Fruit fly (Drosophila melanogaster) whole organism, embryonic: ENCODE results near the gene CG1998.

ENCODE experiments used
- Atf6 ChIP-seq: fragments of 200-800 bp; sonication (Bioruptor generic); IDR thresholded peaks from 2 replicates; pipeline ENCODE4 v1.3.6; 2022; ENCODE audit warnings: missing biosample characterization, missing genetic modification characterization
- Awh ChIP-seq: fragments of 200-800 bp; sonication (Bioruptor generic); IDR thresholded peaks from 2 replicates; pipeline ENCODE4, ENCODE4 v1.3.6; 2022; ENCODE audit warnings: missing biosample characterization, missing genetic modification characterization
- CG1024 ChIP-seq: fragments of 200-800 bp; sonication (Bioruptor generic); IDR thresholded peaks from 2 replicates; pipeline ENCODE4 v1.3.6; 2022; ENCODE audit warnings: missing biosample characterization, missing genetic modification characterization
- CG10462 ChIP-seq: fragments of 200-800 bp; sonication (Bioruptor generic); optimal IDR thresholded peaks from 2 replicates; lab custom pipeline; 2016; ENCODE audit warnings: missing biosample characterization, missing genetic modification characterization
- CG11398 ChIP-seq: fragments of 200-800 bp; sonication (Bioruptor generic); optimal IDR thresholded peaks from 2 replicates; lab custom pipeline; 2016; ENCODE audit warnings: missing biosample characterization, missing genetic modification characterization
- CG12236 ChIP-seq: fragments of 200-800 bp; sonication (Bioruptor generic); optimal IDR thresholded peaks from 2 replicates; lab custom pipeline; 2016; ENCODE audit warnings: missing biosample characterization, missing genetic modification characterization
- CG12744 ChIP-seq: fragments of 200-800 bp; sonication (Bioruptor generic); optimal IDR thresholded peaks from 2 replicates; lab custom pipeline; 2016; ENCODE audit warnings: missing biosample characterization, missing genetic modification characterization
- CG14050 ChIP-seq: fragments of 200-800 bp; sonication (Bioruptor generic); IDR thresholded peaks from 3 replicates; pipeline ENCODE4 v1.3.6; 2022; ENCODE audit warnings: missing biosample characterization, missing genetic modification characterization
- CG16779 ChIP-seq: fragments of 200-800 bp; sonication (Bioruptor generic); IDR thresholded peaks from 2 replicates; pipeline ENCODE4 v1.3.6; 2022; ENCODE audit warnings: missing biosample characterization, missing genetic modification characterization
- CG18011 ChIP-seq: fragments of 200-800 bp; sonication (Bioruptor generic); optimal IDR thresholded peaks from 2 replicates; lab custom pipeline; 2017; ENCODE audit warnings: missing biosample characterization, missing genetic modification characterization, mild to moderate bottlenecking, moderate library complexity, missing genotype
- CG2120 ChIP-seq: fragments of 200-800 bp; sonication (Bioruptor generic); optimal IDR thresholded peaks from 3 replicates; lab custom pipeline; 2016; ENCODE audit warnings: missing biosample characterization, missing genetic modification characterization
- CG30403 ChIP-seq: fragments of 200-800 bp; sonication (Bioruptor generic); optimal IDR thresholded peaks from 3 replicates; lab custom pipeline; 2016; ENCODE audit warnings: missing biosample characterization, missing genetic modification characterization
- CG3281 ChIP-seq: fragments of 200-800 bp; sonication (Bioruptor generic); optimal IDR thresholded peaks from 3 replicates; lab custom pipeline; 2017; ENCODE audit warnings: missing biosample characterization, mild to moderate bottlenecking, missing genetic modification characterization
- CG7271 ChIP-seq: fragments of 200-800 bp; sonication (Bioruptor generic); optimal IDR thresholded peaks from 2 replicates; lab custom pipeline; 2018; ENCODE audit warnings: missing biosample characterization, mild to moderate bottlenecking, missing genetic modification characterization, moderate library complexity
- CG7556 ChIP-seq: fragments of 200-800 bp; sonication (Bioruptor generic); optimal IDR thresholded peaks from 2 replicates; lab custom pipeline; 2017; ENCODE audit warnings: missing biosample characterization, mild to moderate bottlenecking, missing genetic modification characterization
- CG7786 ChIP-seq: fragments of 200-800 bp; sonication (Bioruptor generic); optimal IDR thresholded peaks from 2 replicates; lab custom pipeline; 2016; ENCODE audit warnings: missing biosample characterization, missing genetic modification characterization
- CG7963 ChIP-seq: fragments of 200-800 bp; sonication (Bioruptor generic); IDR thresholded peaks from 3 replicates; pipeline ENCODE4 v1.3.6; 2022; ENCODE audit warnings: missing biosample characterization, missing genetic modification characterization; ENCODE audit not compliant: partially characterized antibody
- CG9215 ChIP-seq: fragments of 200-800 bp; sonication (Bioruptor generic); IDR thresholded peaks from 2 replicates; pipeline ENCODE4 v1.3.6; 2022; ENCODE audit warnings: missing biosample characterization, missing genetic modification characterization
- CTCF ChIP-seq: fragments of 200-800 bp; sonication (Bioruptor generic); optimal IDR thresholded peaks from 2 replicates; lab custom pipeline; 2017; ENCODE audit warnings: missing biosample characterization, mild to moderate bottlenecking, missing genetic modification characterization, moderate library complexity
- CkIIα-i1 ChIP-seq: fragments of 200-800 bp; sonication (Bioruptor generic); IDR thresholded peaks from 2 replicates; pipeline ENCODE4 v1.3.6; 2022; ENCODE audit warnings: missing biosample characterization, missing genetic modification characterization
- D ChIP-seq, 2 experiments: fragments of 200-800 bp in 1 of 2; fragments of >200 bp in 1 of 2; sonication (Bioruptor generic) in 1 of 2; optimal IDR thresholded peaks; 2 replicates in 1 of 2; 3 replicates in 1 of 2; lab custom pipeline; 2017; ENCODE audit warnings: mild to moderate bottlenecking in 1 of 2, missing biosample characterization in 1 of 2, missing genetic modification characterization in 1 of 2, missing genetic modification reagents in 1 of 2
- D19B ChIP-seq: fragments of 200-800 bp; sonication (Bioruptor generic); optimal IDR thresholded peaks from 2 replicates; lab custom pipeline; 2017; ENCODE audit warnings: missing biosample characterization, mild to moderate bottlenecking, missing genetic modification characterization
- Fer3 ChIP-seq: fragments of 200-800 bp; sonication (Bioruptor generic); optimal IDR thresholded peaks from 2 replicates; lab custom pipeline; 2018; ENCODE audit warnings: missing biosample characterization, mild to moderate bottlenecking, missing genetic modification characterization, moderate library complexity
- Gsc ChIP-seq: fragments of 200-800 bp; sonication (Bioruptor generic); IDR thresholded peaks from 2 replicates; pipeline ENCODE4 v1.3.6; 2022; ENCODE audit warnings: missing biosample characterization, missing genetic modification characterization
- H2.0 ChIP-seq: fragments of 200-800 bp; sonication (Bioruptor generic); IDR thresholded peaks from 2 replicates; pipeline ENCODE4 v1.3.6; 2022; ENCODE audit warnings: missing biosample characterization, missing genetic modification characterization
- Lim3 ChIP-seq: fragments of 200-800 bp; sonication (Bioruptor generic); IDR thresholded peaks from 2 replicates; pipeline ENCODE4 v1.3.6; 2022; ENCODE audit warnings: missing biosample characterization, missing genetic modification characterization
- Max ChIP-seq: fragments of 200-800 bp; sonication (Bioruptor generic); optimal IDR thresholded peaks from 2 replicates; lab custom pipeline; 2016; ENCODE audit warnings: missing biosample characterization, mild to moderate bottlenecking, missing genetic modification characterization
- Rx ChIP-seq: fragments of 200-800 bp; sonication (Bioruptor generic); IDR thresholded peaks from 2 replicates; pipeline ENCODE4 v1.3.6; 2022; ENCODE audit warnings: missing biosample characterization, missing genetic modification characterization
- Tbp ChIP-seq: fragments of >200 bp; optimal IDR thresholded peaks from 2 replicates; lab custom pipeline; 2018; ENCODE audit warnings: missing biosample characterization, missing genetic modification characterization
- Vsx1 ChIP-seq: fragments of 200-800 bp; sonication (Bioruptor generic); optimal IDR thresholded peaks from 2 replicates; lab custom pipeline; 2017; ENCODE audit warnings: missing biosample characterization, mild to moderate bottlenecking, missing genetic modification characterization, missing genetic modification reagents
- al ChIP-seq: fragments of 200-800 bp; sonication (Bioruptor generic); IDR thresholded peaks from 2 replicates; pipeline ENCODE4 v1.3.6; 2022; ENCODE audit warnings: missing biosample characterization, missing genetic modification characterization
- cato ChIP-seq: fragments of 200-800 bp; sonication (Bioruptor generic); optimal IDR thresholded peaks from 2 replicates; lab custom pipeline; 2016; ENCODE audit warnings: missing biosample characterization, missing genetic modification characterization, borderline replicate concordance
- caup ChIP-seq: fragments of 200-800 bp; sonication (Bioruptor generic); optimal IDR thresholded peaks from 3 replicates; lab custom pipeline; 2017; ENCODE audit warnings: missing biosample characterization, mild to moderate bottlenecking, missing genetic modification characterization, moderate library complexity; ENCODE audit not compliant: severe bottlenecking
- dm ChIP-seq: fragments of 200-800 bp; sonication (Bioruptor generic); optimal IDR thresholded peaks from 3 replicates; lab custom pipeline; 2016; ENCODE audit warnings: missing biosample characterization, missing genetic modification characterization
- gce ChIP-seq: fragments of 200-800 bp; sonication (Bioruptor generic); IDR thresholded peaks from 3 replicates; pipeline ENCODE4 v1.3.6; 2022; ENCODE audit warnings: missing biosample characterization, missing genetic modification characterization
- gcm2 ChIP-seq: fragments of 200-800 bp; sonication (Bioruptor generic); optimal IDR thresholded peaks from 2 replicates; lab custom pipeline; 2016; ENCODE audit warnings: missing biosample characterization, missing genetic modification characterization
- inv ChIP-seq: fragments of 200-800 bp; sonication (Bioruptor generic); IDR thresholded peaks from 2 replicates; pipeline ENCODE4 v1.3.6; 2022; ENCODE audit warnings: missing biosample characterization, missing genetic modification characterization; ENCODE audit not compliant: partially characterized antibody
- jing ChIP-seq: fragments of 200-800 bp; sonication (Bioruptor generic); optimal IDR thresholded peaks from 2 replicates; lab custom pipeline; 2018; ENCODE audit warnings: missing biosample characterization, mild to moderate bottlenecking, missing genetic modification characterization
- kah ChIP-seq: fragments of 200-800 bp; sonication (Bioruptor generic); optimal IDR thresholded peaks from 2 replicates; lab custom pipeline; 2018; ENCODE audit warnings: missing biosample characterization, mild to moderate bottlenecking, missing genetic modification characterization
- ken ChIP-seq: fragments of 200-800 bp; sonication (Bioruptor generic); IDR thresholded peaks from 3 replicates; pipeline ENCODE4 v1.3.6; 2022; ENCODE audit warnings: missing biosample characterization, missing genetic modification characterization
- lilli ChIP-seq: fragments of 200-800 bp; sonication (Bioruptor generic); optimal IDR thresholded peaks from 3 replicates; lab custom pipeline; 2016; ENCODE audit warnings: missing biosample characterization, missing genetic modification characterization
- mirr ChIP-seq: fragments of 200-800 bp; sonication (Bioruptor generic); optimal IDR thresholded peaks from 3 replicates; lab custom pipeline; 2018; ENCODE audit warnings: missing biosample characterization, mild to moderate bottlenecking, missing genetic modification characterization
- odd ChIP-seq: fragments of 200-800 bp; sonication (Bioruptor generic); optimal IDR thresholded peaks from 2 replicates; lab custom pipeline; 2017; ENCODE audit warnings: missing biosample characterization, mild to moderate bottlenecking, missing genetic modification characterization
- pb ChIP-seq: fragments of 200-800 bp; sonication (Bioruptor generic); optimal IDR thresholded peaks from 3 replicates; lab custom pipeline; 2016; ENCODE audit warnings: missing biosample characterization, missing genetic modification characterization
- prd ChIP-seq, 3 experiments: fragments of >200 bp in 2 of 3; fragments of 200-800 bp in 1 of 3; sonication (Bioruptor generic) in 1 of 3; optimal IDR thresholded peaks in 2 of 3; IDR thresholded peaks in 1 of 3; 2 replicates in 2 of 3; 3 replicates in 1 of 3; pipeline versions ENCODE4 v1.3.6 to Lab custom; 2017 to 2022; ENCODE audit warnings: missing biosample characterization in 1 of 3, missing genetic modification characterization in 1 of 3
- sc ChIP-seq, 3 experiments: fragments of >200 bp in 2 of 3; fragments of 200-800 bp in 1 of 3; sonication (Bioruptor generic) in 1 of 3; optimal IDR thresholded peaks; 2 replicates in 2 of 3; 3 replicates in 1 of 3; lab custom pipeline; 2017; ENCODE audit warnings: mild to moderate bottlenecking in 1 of 3, missing biosample characterization in 1 of 3, missing genetic modification characterization in 1 of 3, missing genetic modification reagents in 1 of 3
- sisA ChIP-seq: fragments of 200-800 bp; sonication (Bioruptor generic); IDR thresholded peaks from 2 replicates; pipeline ENCODE4 v1.3.6; 2022; ENCODE audit warnings: missing biosample characterization, missing genetic modification characterization
- slp2 ChIP-seq: fragments of 200-800 bp; sonication (Bioruptor generic); optimal IDR thresholded peaks from 2 replicates; lab custom pipeline; 2016; ENCODE audit warnings: missing biosample characterization, missing genetic modification characterization
- trh ChIP-seq: fragments of 200-800 bp; sonication (Bioruptor generic); optimal IDR thresholded peaks from 2 replicates; lab custom pipeline; 2016; ENCODE audit warnings: missing biosample characterization, missing genetic modification characterization

Gene CG1998

dm6 chrX:13387373-13387850 lies 25.5 kb downstream of the CG1998 start, which contains the start of the genes Ype and CG1662 (continued):
- TF ChIP-seq Gsc (GFP tag; lab: Robert Waterston, UW) (no peak), CG2120 (GFP tag; lab: Kevin White, UChicago) (peak; percentile 86), CG18011 (GFP tag; lab: Kevin White, UChicago) (peak; percentile 15), CG30403 (GFP tag; lab: Kevin White, UChicago) (peak; percentile 85), CkIIα-i1 (GFP tag; lab: Robert Waterston, UW) (no peak), sisA (peak; percentile 62; the same call in 1 of the 2 replicates), CG11398 (no peak), CG1024 (GFP tag; lab: Robert Waterston, UW) (0 out of 2 replicates have a peak, but pooled peaks have one; percentile 27), D (optimal IDR thresholded peaks at IDR 0.05; lab: Kevin White, UChicago) (no peak), D (GFP tag; optimal IDR thresholded peaks at IDR 0.05; lab: Kevin White, UChicago) (peak; percentile 57), CG7963 (GFP tag; lab: Robert Waterston, UW) (0 out of 3 replicates have a peak, but pooled peaks have one; percentile 28), CG16779 (no peak), inv (peak; percentile 67), Rx (GFP tag; lab: Robert Waterston, UW) (peak; percentile 49), slp2 (GFP tag; lab: Kevin White, UChicago) (peak; percentile 30), CG9215 (peak; percentile 66), kah (GFP tag; lab: Kevin White, UChicago) (no peak), CG7556 (peak; percentile 73), CG12236 (GFP tag; lab: Kevin White, UChicago) (peak; percentile 41), caup (peak; percentile 55), ken (GFP tag; lab: Robert Waterston, UW) (0 out of 3 replicates have a peak, but pooled peaks have one; percentile 62), CG12744 (GFP tag; lab: Kevin White, UChicago) (peak; percentile 9), Tbp (GFP tag; lab: Kevin White, UChicago) (no peak), gcm2 (GFP tag; lab: Kevin White, UChicago) (no peak), CG7786 (peak; percentile 47), CG3281 (peak; percentile 77), CTCF (GFP tag; lab: Kevin White, UChicago) (peak; percentile 20), sc (optimal IDR thresholded peaks at IDR 0.05; lab: Kevin White, UChicago) (no peak), sc (GFP tag; optimal IDR thresholded peaks at IDR 0.05; lab: Kevin White, UChicago) (peak; percentile 15), D19B (peak; percentile 9), Atf6 (peak; percentile 75; the same call in 1 of the 2 replicates), H2.0 (GFP tag; lab: Robert Waterston, UW) (peak; percentile 46), Fer3 (peak; percentile 63), Vsx1 (GFP tag; lab: Kevin White, UChicago) (peak; percentile 39), pb (GFP tag; lab: Kevin White, UChicago) (peak; percentile 42), jing (GFP tag; lab: Kevin White, UChicago) (no peak), Lim3 (GFP tag; lab: Robert Waterston, UW) (no peak), CG14050 (0 out of 3 replicates have a peak, but pooled peaks have one; percentile 22), Awh (GFP tag; lab: Robert Waterston, UW) (0 out of 2 replicates have a peak, but pooled peaks have one; percentile 39), gce (GFP tag; lab: Robert Waterston, UW) (no peak), CG7271 (tag; lab: Kevin White, UChicago) (no peak), dm (GFP tag; lab: Kevin White, UChicago) (peak; percentile 49), prd (optimal IDR thresholded peaks at IDR 0.05; lab: Kevin White, UChicago) (no peak), prd (GFP tag; IDR thresholded peaks at IDR 0.05; lab: Robert Waterston, UW) (peak; percentile 72), lilli (GFP tag; lab: Kevin White, UChicago) (peak; percentile 84), al (GFP tag; lab: Robert Waterston, UW) (peak; percentile 55), cato (GFP tag; lab: Kevin White, UChicago) (peak; percentile 51), trh (GFP tag; lab: Kevin White, UChicago) (peak; percentile 4), mirr (peak; percentile 41), odd (GFP tag; lab: Kevin White, UChicago) (peak; percentile 34), CG10462 (GFP tag; lab: Kevin White, UChicago) (peak; percentile 24), Max (GFP tag; lab: Kevin White, UChicago) (peak; percentile 84)
